Worm (Caenorhabditis elegans) whole organism, midembryonic: ENCODE data around the gene F59B2.14.

Source experiments
- flt-1 ChIP-seq: fragments of 200-800 bp; sonication (Bioruptor generic); IDR thresholded peaks from 2 replicates; pipeline ENCODE4 v1.3.6; 2022; ENCODE audit warnings: missing genetic modification characterization, missing compliant biosample characterization
- ztf-23 ChIP-seq: fragments of 200-800 bp; sonication (Bioruptor generic); IDR thresholded peaks from 2 replicates; pipeline ENCODE4 v1.3.6; 2022; ENCODE audit warnings: missing genetic modification reagents, missing genetic modification characterization, missing compliant biosample characterization

- TF ChIP-seq ztf-23 (GFP tag; lab: Robert Waterston, UW), result no peak
- TF ChIP-seq flt-1 (GFP tag; lab: Robert Waterston, UW), result no peak
These were observed 1.2 kb upstream of the F59B2.14 start for ce11 chrIII:9023601-9024000.
